Fruit fly (Drosophila melanogaster) whole organism, embryonic: Measurements from ENCODE around the gene SclB.

Experiments
- ATbp ChIP-seq: fragments of 200-800 bp; sonication (Bioruptor generic); optimal IDR thresholded peaks from 2 replicates; lab custom pipeline; 2017; ENCODE audit warnings: missing biosample characterization, mild to moderate bottlenecking, missing genetic modification characterization, missing genetic modification reagents
- Abd-B ChIP-seq: fragments of 200-800 bp; sonication (Bioruptor generic); optimal IDR thresholded peaks from 2 replicates; lab custom pipeline; 2018; ENCODE audit warnings: missing biosample characterization, mild to moderate bottlenecking, missing genetic modification characterization, moderate library complexity
- B-H1 ChIP-seq: fragments of 200-800 bp; sonication (Bioruptor generic); IDR thresholded peaks from 3 replicates; pipeline ENCODE4 v1.3.6; 2022; ENCODE audit warnings: missing biosample characterization, missing genetic modification characterization
- Bgb ChIP-seq: fragments of 200-800 bp; sonication (Bioruptor generic); IDR thresholded peaks from 2 replicates; pipeline ENCODE4 v1.3.6; 2022; ENCODE audit warnings: missing biosample characterization, missing genetic modification characterization; ENCODE audit not compliant: partially characterized antibody
- CG10274 ChIP-seq: fragments of 200-800 bp; sonication (Bioruptor generic); optimal IDR thresholded peaks from 3 replicates; lab custom pipeline; 2017; ENCODE audit warnings: missing biosample characterization, mild to moderate bottlenecking, missing genetic modification characterization
- CG11504 ChIP-seq: fragments of 200-800 bp; sonication (Bioruptor generic); optimal IDR thresholded peaks from 3 replicates; lab custom pipeline; 2019; ENCODE audit warnings: missing biosample characterization, mild to moderate bottlenecking, missing genetic modification characterization, moderate library complexity
- CG12219 ChIP-seq: fragments of 200-800 bp; sonication (Bioruptor generic); optimal IDR thresholded peaks from 3 replicates; lab custom pipeline; 2018; ENCODE audit warnings: missing biosample characterization, mild to moderate bottlenecking, missing genetic modification characterization
- CG12391 ChIP-seq: fragments of 200-800 bp; sonication (Bioruptor generic); optimal IDR thresholded peaks from 3 replicates; lab custom pipeline; 2018; ENCODE audit warnings: missing biosample characterization, mild to moderate bottlenecking, missing genetic modification characterization, moderate library complexity
- CG13287 ChIP-seq: fragments of 200-800 bp; sonication (Bioruptor generic); IDR thresholded peaks from 2 replicates; pipeline ENCODE4 v1.3.6; 2022; ENCODE audit warnings: missing biosample characterization, missing genetic modification characterization; ENCODE audit not compliant: partially characterized antibody
- CG13775 ChIP-seq: fragments of 200-800 bp; sonication (Bioruptor generic); optimal IDR thresholded peaks from 3 replicates; lab custom pipeline; 2017; ENCODE audit warnings: missing biosample characterization, mild to moderate bottlenecking, missing genetic modification characterization
- CG14667 ChIP-seq: fragments of 200-800 bp; sonication (Bioruptor generic); IDR thresholded peaks from 2 replicates; pipeline ENCODE4 v1.3.6; 2022; ENCODE audit warnings: missing biosample characterization, missing genetic modification characterization
- CG15479 ChIP-seq: fragments of 200-800 bp; sonication (Bioruptor generic); optimal IDR thresholded peaks from 3 replicates; lab custom pipeline; 2019; ENCODE audit warnings: missing biosample characterization, mild to moderate bottlenecking, missing genetic modification characterization, moderate library complexity
- CG1603 ChIP-seq: fragments of 200-800 bp; sonication (Bioruptor generic); optimal IDR thresholded peaks from 2 replicates; lab custom pipeline; 2019; ENCODE audit warnings: missing biosample characterization, mild to moderate bottlenecking, missing genetic modification characterization, moderate library complexity
- CG16779 ChIP-seq: fragments of 200-800 bp; sonication (Bioruptor generic); IDR thresholded peaks from 2 replicates; pipeline ENCODE4 v1.3.6; 2022; ENCODE audit warnings: missing biosample characterization, missing genetic modification characterization
- CG2712 ChIP-seq: fragments of 200-800 bp; optimal IDR thresholded peaks from 3 replicates; lab custom pipeline; 2019; ENCODE audit warnings: missing biosample characterization, mild to moderate bottlenecking, missing genetic modification characterization, moderate library complexity
- CG31224 ChIP-seq: fragments of 200-800 bp; sonication (Bioruptor generic); IDR thresholded peaks from 2 replicates; pipeline ENCODE4 v1.3.6; 2022; ENCODE audit warnings: missing biosample characterization, missing genetic modification characterization
- CG3281 ChIP-seq: fragments of 200-800 bp; sonication (Bioruptor generic); optimal IDR thresholded peaks from 3 replicates; lab custom pipeline; 2017; ENCODE audit warnings: missing biosample characterization, mild to moderate bottlenecking, missing genetic modification characterization
- CG3847 ChIP-seq: fragments of 200-800 bp; sonication (Bioruptor generic); IDR thresholded peaks from 2 replicates; pipeline ENCODE4 v1.3.6; 2022; ENCODE audit warnings: missing biosample characterization, missing genetic modification characterization
- CG4707 ChIP-seq: fragments of 200-800 bp; sonication (Bioruptor generic); optimal IDR thresholded peaks from 2 replicates; lab custom pipeline; 2018; ENCODE audit warnings: missing biosample characterization, mild to moderate bottlenecking, missing genetic modification characterization, moderate library complexity
- CG7357 ChIP-seq: fragments of 200-800 bp; sonication (Bioruptor generic); IDR thresholded peaks from 3 replicates; pipeline ENCODE4 v1.3.6; 2022; ENCODE audit warnings: missing biosample characterization, missing genetic modification characterization
- CG7928 ChIP-seq: fragments of 200-800 bp; sonication (Bioruptor generic); optimal IDR thresholded peaks from 2 replicates; lab custom pipeline; 2017; ENCODE audit warnings: missing biosample characterization, mild to moderate bottlenecking, missing genetic modification characterization
- CG9215 ChIP-seq: fragments of 200-800 bp; sonication (Bioruptor generic); IDR thresholded peaks from 2 replicates; pipeline ENCODE4 v1.3.6; 2022; ENCODE audit warnings: missing biosample characterization, missing genetic modification characterization
- Dbx ChIP-seq: fragments of 200-800 bp; sonication (Bioruptor generic); IDR thresholded peaks from 3 replicates; pipeline ENCODE4 v1.3.6; 2022; ENCODE audit warnings: missing biosample characterization, missing genetic modification characterization
- Deaf1 ChIP-seq: fragments of 200-800 bp; optimal IDR thresholded peaks from 3 replicates; lab custom pipeline; 2019; ENCODE audit warnings: missing biosample characterization, mild to moderate bottlenecking, missing genetic modification characterization, moderate library complexity
- Hr3 ChIP-seq: fragments of 200-800 bp; sonication (Bioruptor generic); optimal IDR thresholded peaks from 3 replicates; lab custom pipeline; 2016; ENCODE audit warnings: missing biosample characterization, missing genetic modification characterization
- Hr39 ChIP-seq: fragments of >200 bp; optimal IDR thresholded peaks from 2 replicates; lab custom pipeline; 2017
- Lhr ChIP-seq: fragments of 200-800 bp; sonication (Bioruptor generic); optimal IDR thresholded peaks from 3 replicates; lab custom pipeline; 2017; ENCODE audit warnings: mild to moderate bottlenecking, missing biosample characterization, missing genetic modification reagents, missing genetic modification characterization
- Scr ChIP-seq: fragments of 200-800 bp; sonication (Bioruptor generic); IDR thresholded peaks from 2 replicates; pipeline ENCODE4 v1.3.6; 2022; ENCODE audit warnings: missing biosample characterization, missing genetic modification characterization; ENCODE audit not compliant: partially characterized antibody
- Stat92E ChIP-seq, 3 experiments: fragments of >200 bp in 2 of 3; fragments of 200-800 bp in 1 of 3; sonication (Bioruptor generic) in 1 of 3; optimal IDR thresholded peaks; 2 replicates each; lab custom pipeline; 2017 to 2019; ENCODE audit warnings: missing biosample characterization in 3 of 3, missing genetic modification characterization in 3 of 3, mild to moderate bottlenecking in 1 of 3, moderate library complexity in 1 of 3
- dmrt99B ChIP-seq: fragments of 200-800 bp; sonication (Bioruptor generic); optimal IDR thresholded peaks from 2 replicates; lab custom pipeline; 2018; ENCODE audit warnings: missing biosample characterization, mild to moderate bottlenecking, missing genetic modification characterization, moderate library complexity
- eve ChIP-seq, 2 experiments: fragments of >200 bp; optimal IDR thresholded peaks; 2 replicates each; lab custom pipeline; 2017; ENCODE audit warnings: missing biosample characterization in 2 of 2, missing genetic modification characterization in 2 of 2
- gsb ChIP-seq: fragments of 200-800 bp; sonication (Bioruptor generic); IDR thresholded peaks from 2 replicates; pipeline ENCODE4 v1.3.6; 2022; ENCODE audit warnings: missing biosample characterization, missing genetic modification characterization
- gsb-n ChIP-seq: fragments of 200-800 bp; sonication (Bioruptor generic); optimal IDR thresholded peaks from 3 replicates; lab custom pipeline; 2018; ENCODE audit warnings: missing biosample characterization, mild to moderate bottlenecking, missing genetic modification characterization
- jing ChIP-seq: fragments of 200-800 bp; sonication (Bioruptor generic); optimal IDR thresholded peaks from 2 replicates; lab custom pipeline; 2018; ENCODE audit warnings: missing biosample characterization, mild to moderate bottlenecking, missing genetic modification characterization
- kay ChIP-seq: fragments of 200-800 bp; sonication (Bioruptor generic); optimal IDR thresholded peaks from 2 replicates; lab custom pipeline; 2016; ENCODE audit warnings: missing biosample characterization, missing genetic modification characterization
- knrl ChIP-seq: fragments of 200-800 bp; sonication (Bioruptor generic); IDR thresholded peaks from 3 replicates; pipeline ENCODE4 v1.3.6; 2022; ENCODE audit warnings: missing biosample characterization, missing genetic modification characterization; ENCODE audit not compliant: partially characterized antibody
- lab ChIP-seq: fragments of 200-800 bp; sonication (Bioruptor generic); optimal IDR thresholded peaks from 3 replicates; lab custom pipeline; 2017; ENCODE audit warnings: missing biosample characterization, missing genetic modification characterization, mild to moderate bottlenecking, moderate library complexity, missing genetic modification reagents
- lbe ChIP-seq: fragments of 200-800 bp; sonication (Bioruptor generic); optimal IDR thresholded peaks from 2 replicates; lab custom pipeline; 2016; ENCODE audit warnings: missing biosample characterization, mild to moderate bottlenecking, missing genetic modification characterization
- nom ChIP-seq: fragments of 200-800 bp; sonication (Bioruptor generic); optimal IDR thresholded peaks from 2 replicates; lab custom pipeline; 2017; ENCODE audit warnings: missing biosample characterization, missing genetic modification characterization, mild to moderate bottlenecking, moderate library complexity, missing genetic modification reagents
- org-1 ChIP-seq: fragments of 200-800 bp; sonication (Bioruptor generic); optimal IDR thresholded peaks from 2 replicates; lab custom pipeline; 2017; ENCODE audit warnings: missing biosample characterization, missing genetic modification characterization
- sc ChIP-seq, 3 experiments: fragments of >200 bp in 2 of 3; fragments of 200-800 bp in 1 of 3; sonication (Bioruptor generic) in 1 of 3; optimal IDR thresholded peaks; 2 replicates in 2 of 3; 3 replicates in 1 of 3; lab custom pipeline; 2017; ENCODE audit warnings: mild to moderate bottlenecking in 1 of 3, missing biosample characterization in 1 of 3, missing genetic modification characterization in 1 of 3, missing genetic modification reagents in 1 of 3
- sd ChIP-seq: fragments of 200-800 bp; sonication (Bioruptor generic); optimal IDR thresholded peaks from 3 replicates; lab custom pipeline; 2018; ENCODE audit warnings: missing biosample characterization, mild to moderate bottlenecking, missing genetic modification characterization, moderate library complexity
- sisA ChIP-seq: fragments of 200-800 bp; sonication (Bioruptor generic); IDR thresholded peaks from 2 replicates; pipeline ENCODE4 v1.3.6; 2022; ENCODE audit warnings: missing biosample characterization, missing genetic modification characterization
- sob ChIP-seq: fragments of 200-800 bp; sonication (Bioruptor generic); IDR thresholded peaks from 2 replicates; pipeline ENCODE4 v1.3.6; 2022; ENCODE audit warnings: missing biosample characterization, missing genetic modification characterization
- stc ChIP-seq: fragments of 200-800 bp; sonication (Bioruptor generic); IDR thresholded peaks from 2 replicates; pipeline ENCODE4 v1.3.6; 2022; ENCODE audit warnings: missing biosample characterization, missing genetic modification characterization
- tgo ChIP-seq: fragments of 200-800 bp; sonication (Bioruptor generic); IDR thresholded peaks from 3 replicates; pipeline ENCODE4 v1.3.6; 2022; ENCODE audit warnings: missing biosample characterization, missing genetic modification characterization
- trem ChIP-seq: fragments of 200-800 bp; optimal IDR thresholded peaks from 3 replicates; lab custom pipeline; 2019; ENCODE audit warnings: missing biosample characterization, mild to moderate bottlenecking, missing genetic modification characterization, moderate library complexity
- zen2 ChIP-seq: fragments of 200-800 bp; sonication (Bioruptor generic); IDR thresholded peaks from 3 replicates; pipeline ENCODE4 v1.3.6; 2022; ENCODE audit warnings: missing biosample characterization, missing genetic modification characterization; ENCODE audit not compliant: partially characterized antibody

The SclB gene

dm6 chr2L:16817421-16818101 is 20.2 kb upstream of the SclB start (continued):
- no peak for TF ChIP-seq Stat92E (GFP tag; optimal IDR thresholded peaks at IDR 0.05; lab: Kevin White, UChicago)
- TF ChIP-seq org-1 (GFP tag; lab: Kevin White, UChicago), result no peak
- peak; percentile 27 for TF ChIP-seq CG3281 (GFP tag; lab: Kevin White, UChicago)
- TF ChIP-seq sob (GFP tag; lab: Robert Waterston, UW), result peak; percentile 30; the same call in 1 of the 2 replicates
- no peak for TF ChIP-seq CG14667 (GFP tag; lab: Robert Waterston, UW)
- no peak for TF ChIP-seq CG7357 (GFP tag; lab: Robert Waterston, UW)
- no peak for TF ChIP-seq CG7928
- no peak for TF ChIP-seq lbe (GFP tag; lab: Kevin White, UChicago)
- TF ChIP-seq Dbx (GFP tag; lab: Robert Waterston, UW), result peak; percentile 63; the same call in 2 of the 3 replicates
- no peak for TF ChIP-seq kay (GFP tag; lab: Kevin White, UChicago)
- no peak; the same call in 2 of the 3 replicates for TF ChIP-seq B-H1 (GFP tag; lab: Robert Waterston, UW)
- TF ChIP-seq Deaf1 (tag; lab: Kevin White, UChicago), result no peak
- peak; percentile 29; the same call in 1 of the 3 replicates for TF ChIP-seq tgo (GFP tag; lab: Robert Waterston, UW)
- TF ChIP-seq CG4707 (GFP tag; lab: Kevin White, UChicago), result no peak
- TF ChIP-seq eve (GFP tag; optimal IDR thresholded peaks at IDR 0.05; lab: Kevin White, UChicago), result no peak
- TF ChIP-seq ATbp (GFP tag; lab: Kevin White, UChicago), result no peak
- no peak for TF ChIP-seq gsb (GFP tag; lab: Robert Waterston, UW)
- no peak for TF ChIP-seq CG2712 (tag; lab: Kevin White, UChicago)
- no peak for TF ChIP-seq CG10274 (GFP tag; lab: Kevin White, UChicago)
- TF ChIP-seq Bgb, result no peak
- TF ChIP-seq CG3847 (GFP tag; lab: Robert Waterston, UW), result no peak
- no peak for TF ChIP-seq knrl
- no peak for TF ChIP-seq CG12391 (tag; lab: Kevin White, UChicago)
- peak; percentile 6 for TF ChIP-seq dmrt99B (tag; lab: Kevin White, UChicago)
- TF ChIP-seq Hr39, result no peak
- TF ChIP-seq CG13775 (GFP tag; lab: Kevin White, UChicago), result no peak
- no peak for TF ChIP-seq nom (GFP tag; lab: Kevin White, UChicago)
- TF ChIP-seq Hr3 (GFP tag; lab: Kevin White, UChicago), result peak; percentile 3
- TF ChIP-seq CG16779, result no peak
- no peak for TF ChIP-seq Abd-B (GFP tag; lab: Kevin White, UChicago)
- TF ChIP-seq CG31224 (GFP tag; lab: Robert Waterston, UW), result no peak
- no peak for TF ChIP-seq gsb-n
- no peak for TF ChIP-seq Lhr (GFP tag; lab: Kevin White, UChicago)
- TF ChIP-seq sisA (GFP tag; lab: Robert Waterston, UW), result peak; percentile 6; the same call in 1 of the 2 replicates
- peak; percentile 9 for TF ChIP-seq lab (GFP tag; lab: Kevin White, UChicago)
- no peak for TF ChIP-seq trem (tag; lab: Kevin White, UChicago)
- TF ChIP-seq CG11504, result peak; percentile 43
- TF ChIP-seq CG1603, result peak; percentile 40
- no peak for TF ChIP-seq CG15479
- TF ChIP-seq Scr (GFP tag; lab: Robert Waterston, UW), result no peak
- TF ChIP-seq stc (GFP tag; lab: Robert Waterston, UW), result peak; percentile 9; the same call in 1 of the 2 replicates
- no peak for TF ChIP-seq CG12219 (GFP tag; lab: Kevin White, UChicago)
- TF ChIP-seq zen2 (GFP tag; lab: Robert Waterston, UW), result no peak
- no peak for TF ChIP-seq jing
- TF ChIP-seq sc (optimal IDR thresholded peaks at IDR 0.05; lab: Kevin White, UChicago), result no peak
- no peak for TF ChIP-seq sc (GFP tag; optimal IDR thresholded peaks at IDR 0.05; lab: Kevin White, UChicago)
- no peak for TF ChIP-seq CG9215
- TF ChIP-seq CG13287 (GFP tag; lab: Robert Waterston, UW), result no peak
- TF ChIP-seq sd (tag; lab: Kevin White, UChicago), result peak; percentile 86
